Worm (Caenorhabditis elegans) whole organism, L3 larva: ENCODE results near the gene R05H11.1.

ENCODE experiments used
- aly-2 ChIP-seq: fragments of 150-350 bp; optimal IDR thresholded peaks from 2 replicates; lab custom pipeline; 2014; ENCODE audit warnings: missing biosample characterization, missing genetic modification characterization
- ama-1 ChIP-seq: fragments of 150-350 bp; optimal IDR thresholded peaks from 2 replicates; lab custom pipeline; 2018
- ceh-28 ChIP-seq: fragments of 150-350 bp; optimal IDR thresholded peaks from 2 replicates; lab custom pipeline; 2014; ENCODE audit warnings: missing biosample characterization, missing genetic modification reagents, missing genetic modification characterization
- egl-5 ChIP-seq: fragments of 150-350 bp; optimal IDR thresholded peaks from 2 replicates; lab custom pipeline; 2017; ENCODE audit warnings: missing biosample characterization, missing genetic modification reagents, missing genetic modification characterization, inconsistent platforms
- elt-3 ChIP-seq, 3 experiments: fragments of 150-350 bp in 1 of 3; sonication (generic microtip) in 2 of 3; optimal IDR thresholded peaks; 2 replicates in 2 of 3; 4 replicates in 1 of 3; lab custom pipeline; 2014 to 2017; ENCODE audit warnings: missing biosample characterization in 3 of 3, missing genetic modification characterization in 3 of 3
- hmg-11 ChIP-seq: sonication (generic microtip); optimal IDR thresholded peaks from 2 replicates; lab custom pipeline; 2016; ENCODE audit warnings: missing genetic modification characterization, missing compliant biosample characterization
- jun-1 ChIP-seq: fragments of 150-350 bp; optimal IDR thresholded peaks from 2 replicates; lab custom pipeline; 2014; ENCODE audit warnings: missing biosample characterization, missing genetic modification reagents, missing genetic modification characterization
- lin-39 ChIP-seq: fragments of 150-350 bp; optimal IDR thresholded peaks from 2 replicates; lab custom pipeline; 2018; ENCODE audit warnings: missing biosample characterization, missing genetic modification reagents, missing genetic modification characterization
- nhr-11 ChIP-seq: fragments of 150-350 bp; optimal IDR thresholded peaks from 2 replicates; lab custom pipeline; 2014; ENCODE audit warnings: missing biosample characterization, missing genetic modification characterization
- nhr-12 ChIP-seq: fragments of 150-350 bp; optimal IDR thresholded peaks from 2 replicates; lab custom pipeline; 2014; ENCODE audit warnings: missing biosample characterization, missing genetic modification characterization
- nhr-23 ChIP-seq: fragments of 150-350 bp; optimal IDR thresholded peaks from 2 replicates; lab custom pipeline; 2014; ENCODE audit warnings: missing biosample characterization, missing genetic modification reagents, missing genetic modification characterization
- nhr-25 ChIP-seq: sonication (generic microtip); optimal IDR thresholded peaks from 2 replicates; lab custom pipeline; 2017; ENCODE audit warnings: missing biosample characterization, missing genetic modification characterization
- nhr-76 ChIP-seq: fragments of 150-350 bp; sonication (generic microtip); optimal IDR thresholded peaks from 5 replicates; lab custom pipeline; 2014; ENCODE audit warnings: missing biosample characterization, missing genetic modification characterization
- pha-4 ChIP-seq: fragments of 150-350 bp; optimal IDR thresholded peaks from 2 replicates; lab custom pipeline; 2014; ENCODE audit warnings: missing biosample characterization, missing genetic modification reagents, missing genetic modification characterization
- sea-2 ChIP-seq: fragments of 150-350 bp; sonication (generic microtip); optimal IDR thresholded peaks from 4 replicates; lab custom pipeline; 2014; ENCODE audit warnings: missing biosample characterization, missing genetic modification reagents, missing genetic modification characterization
- snpc-4 ChIP-seq: fragments of 150-350 bp; optimal IDR thresholded peaks from 2 replicates; lab custom pipeline; 2014; ENCODE audit warnings: missing biosample characterization, missing genetic modification characterization
- ztf-4 ChIP-seq: fragments of 150-350 bp; optimal IDR thresholded peaks from 2 replicates; lab custom pipeline; 2014; ENCODE audit warnings: missing biosample characterization, missing genetic modification characterization

Gene R05H11.1

DNA sequence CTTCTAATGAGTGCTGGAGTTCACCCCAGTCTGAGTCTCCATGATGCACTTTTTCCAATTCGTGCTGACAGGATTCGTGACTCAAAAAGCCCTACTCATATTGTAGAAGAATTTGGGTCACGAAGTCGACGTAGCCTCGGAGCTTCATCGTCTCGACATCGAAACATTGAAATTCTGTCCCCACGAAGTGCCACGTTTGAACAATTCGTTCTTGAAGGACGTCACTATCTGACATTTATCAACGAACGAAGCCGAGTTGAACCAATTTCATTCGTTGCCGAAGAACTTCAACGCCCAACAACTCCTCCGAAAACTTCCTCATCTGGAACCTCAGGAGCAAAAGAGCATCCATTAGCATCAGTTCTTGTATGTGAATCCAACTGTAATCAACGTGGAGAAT, 43.7 kb downstream of the R05H11.1 start:
- TF ChIP-seq aly-2 (tag; lab: Kevin White, UChicago) = no peak
- TF ChIP-seq nhr-23 (tag; lab: Kevin White, UChicago) = no peak
- TF ChIP-seq jun-1 = no peak
- TF ChIP-seq ztf-4 = no peak
- TF ChIP-seq snpc-4 (tag; lab: Kevin White, UChicago) = no peak
- no peak for TF ChIP-seq elt-3 (tag; optimal IDR thresholded peaks at IDR 0.05; lab: Kevin White, UChicago)
- no peak for TF ChIP-seq ceh-28
- TF ChIP-seq ama-1 (lab: Kevin White, UChicago) = no peak
- no peak for TF ChIP-seq egl-5 (tag; lab: Kevin White, UChicago)
- no peak for TF ChIP-seq nhr-11 (tag; lab: Kevin White, UChicago)
- no peak for TF ChIP-seq nhr-76 (tag; lab: Kevin White, UChicago)
- no peak for TF ChIP-seq pha-4
- TF ChIP-seq nhr-25 (tag; lab: Kevin White, UChicago) = no peak
- no peak for TF ChIP-seq sea-2 (GFP tag; lab: Kevin White, UChicago)
- no peak for TF ChIP-seq nhr-12
- TF ChIP-seq hmg-11 (tag; lab: Kevin White, UChicago) = no peak
- no peak for TF ChIP-seq lin-39 (tag; lab: Kevin White, UChicago)
